Worm (Caenorhabditis elegans) whole organism, L4 larva: ENCODE data around the gene ttr-38.

Experiments used
- lin-15B ChIP-seq: fragments of 150-350 bp; sonication (generic microtip); optimal IDR thresholded peaks from 3 replicates; lab custom pipeline; 2014; ENCODE audit warnings: missing biosample characterization, missing genetic modification characterization
- mdt-29 ChIP-seq: fragments of 200-800 bp; sonication (Bioruptor generic); IDR thresholded peaks from 2 replicates; pipeline ENCODE4 v1.3.6; 2022; ENCODE audit warnings: missing genetic modification reagents, missing genetic modification characterization, missing compliant biosample characterization
- nhr-11 ChIP-seq: fragments of 150-350 bp; optimal IDR thresholded peaks from 2 replicates; lab custom pipeline; 2014; ENCODE audit warnings: missing biosample characterization, missing genetic modification characterization
- nhr-237 ChIP-seq: sonication (generic microtip); optimal IDR thresholded peaks from 2 replicates; lab custom pipeline; 2017; ENCODE audit warnings: missing biosample characterization, missing genetic modification characterization
- nhr-77 ChIP-seq: fragments of 150-350 bp; optimal IDR thresholded peaks from 2 replicates; lab custom pipeline; 2014; ENCODE audit warnings: missing biosample characterization, missing genetic modification characterization
- zag-1 ChIP-seq: fragments of 150-350 bp; optimal IDR thresholded peaks from 2 replicates; lab custom pipeline; 2014; ENCODE audit warnings: missing biosample characterization, missing genetic modification characterization
- zip-2 ChIP-seq: fragments of 150-350 bp; optimal IDR thresholded peaks from 2 replicates; lab custom pipeline; 2014; ENCODE audit warnings: missing biosample characterization, missing genetic modification characterization

ce11 chrX:9264231-9264630, 50.1 kb downstream of the ttr-38 start, which contains the start of gene F18G5.6:
- TF ChIP-seq mdt-29 (GFP tag; lab: Robert Waterston, UW) (no peak), nhr-237 (tag; lab: Kevin White, UChicago) (no peak), zag-1 (tag; lab: Kevin White, UChicago) (no peak), nhr-11 (tag; lab: Kevin White, UChicago) (no peak), lin-15B (tag; lab: Kevin White, UChicago) (no peak), nhr-77 (no peak), zip-2 (tag; lab: Kevin White, UChicago) (no peak)
